Fruit fly (Drosophila melanogaster) whole organism, pupa: ENCODE data around the gene CIA30.

ENCODE experiments used
- CG34367 ChIP-seq: fragments of 200-800 bp; sonication (Bioruptor generic); optimal IDR thresholded peaks from 2 replicates; lab custom pipeline; 2018; ENCODE audit warnings: missing biosample characterization, mild to moderate bottlenecking, missing genetic modification characterization
- rn ChIP-seq: fragments of 200-800 bp; sonication (Bioruptor generic); IDR thresholded peaks from 2 replicates; pipeline ENCODE4 v1.3.6; 2022; ENCODE audit warnings: missing biosample characterization, missing genetic modification characterization

- TF ChIP-seq CG34367 (tag; lab: Kevin White, UChicago) (no peak), rn (GFP tag; lab: Robert Waterston, UW) (no peak)
These were observed 28.4 kb upstream of the CIA30 start for dm6 chr3R:29708322-29708721.
